Worm (Caenorhabditis elegans) whole organism, L4 larva: ENCODE measurements around the gene str-124.

Experiments
- F26F4.8 ChIP-seq: fragments of 200-800 bp; sonication (Bioruptor generic); conservative IDR thresholded peaks from 2 replicates; pipeline ENCODE4 v1.3.6; 2022; ENCODE audit warnings: missing genetic modification characterization, missing compliant biosample characterization
- F49E8.2 ChIP-seq: sonication (generic microtip); optimal IDR thresholded peaks from 2 replicates; lab custom pipeline; 2016; ENCODE audit warnings: missing compliant biosample characterization, mild to moderate bottlenecking, missing genetic modification characterization, borderline replicate concordance
- Y105C5A.15 ChIP-seq: fragments of 200-800 bp; sonication (Bioruptor generic); IDR thresholded peaks from 2 replicates; pipeline ENCODE4 v1.3.6; 2022; ENCODE audit warnings: missing genetic modification characterization, missing compliant biosample characterization
- ZK337.2 ChIP-seq: fragments of 200-800 bp; sonication (Bioruptor generic); IDR thresholded peaks from 2 replicates; pipeline ENCODE4 v1.3.6; 2022; ENCODE audit warnings: missing genetic modification reagents, missing genetic modification characterization, missing compliant biosample characterization
- aha-1 ChIP-seq: fragments of 150-350 bp; peaks from one replicate; lab custom pipeline; 2014; ENCODE audit warnings: missing biosample characterization, missing genetic modification characterization
- ama-1 ChIP-seq: fragments of 150-350 bp; optimal IDR thresholded peaks from 2 replicates; lab custom pipeline; 2014; ENCODE audit warnings: inconsistent platforms, mixed read lengths
- ceh-28 ChIP-seq: fragments of 150-350 bp; optimal IDR thresholded peaks from 2 replicates; lab custom pipeline; 2014; ENCODE audit warnings: missing biosample characterization, missing genetic modification reagents, missing genetic modification characterization
- ceh-44 ChIP-seq: fragments of 200-800 bp; sonication (Bioruptor generic); IDR thresholded peaks from 2 replicates; pipeline ENCODE4 v1.3.6; 2022; ENCODE audit warnings: missing genetic modification reagents, missing genetic modification characterization, missing compliant biosample characterization
- ceh-62 ChIP-seq: sonication (generic microtip); optimal IDR thresholded peaks from 2 replicates; lab custom pipeline; 2017; ENCODE audit warnings: missing biosample characterization, missing genetic modification characterization
- ctbp-1 ChIP-seq: fragments of 200-800 bp; sonication (Bioruptor generic); IDR thresholded peaks from 2 replicates; pipeline ENCODE4 v1.3.6; 2022; ENCODE audit warnings: missing genetic modification reagents, missing genetic modification characterization, missing compliant biosample characterization
- daf-16 ChIP-seq, 3 experiments: sonication (generic microtip); optimal IDR thresholded peaks; 2 replicates each; lab custom pipeline; 2016 to 2017; ENCODE audit warnings: missing genetic modification characterization in 3 of 3, missing genetic modification reagents in 3 of 3, mild to moderate bottlenecking in 2 of 3, missing compliant biosample characterization in 2 of 3, missing biosample characterization in 1 of 3, moderate library complexity in 1 of 3
- daf-19 ChIP-seq: fragments of 200-800 bp; sonication (Bioruptor generic); conservative IDR thresholded peaks from 2 replicates; pipeline ENCODE4 v1.3.6; 2022; ENCODE audit warnings: missing genetic modification characterization, missing compliant biosample characterization
- dmd-6 ChIP-seq: fragments of 200-800 bp; sonication (Bioruptor generic); IDR thresholded peaks from 2 replicates; pipeline ENCODE4 v1.3.6; 2022; ENCODE audit warnings: missing genetic modification reagents, missing genetic modification characterization, missing compliant biosample characterization
- dmd-9 ChIP-seq: fragments of 200-800 bp; sonication (Bioruptor generic); IDR thresholded peaks from 2 replicates; pipeline ENCODE4 v1.3.6; 2022; ENCODE audit warnings: missing genetic modification reagents, missing genetic modification characterization, missing compliant biosample characterization
- dve-1 ChIP-seq: sonication (generic microtip); optimal IDR thresholded peaks from 2 replicates; lab custom pipeline; 2017; ENCODE audit warnings: antibody characterized with exemption, mild to moderate bottlenecking, missing genetic modification characterization, missing compliant biosample characterization; ENCODE audit not compliant: insufficient read depth
- hlh-11 ChIP-seq: fragments of 200-800 bp; sonication (Bioruptor generic); optimal IDR thresholded peaks from 2 replicates; lab custom pipeline; 2018; ENCODE audit warnings: mild to moderate bottlenecking, missing genetic modification characterization, missing compliant biosample characterization
- hlh-30 ChIP-seq: sonication (generic microtip); optimal IDR thresholded peaks from 2 replicates; lab custom pipeline; 2017; ENCODE audit warnings: antibody characterized with exemption, mild to moderate bottlenecking, missing genetic modification characterization, missing compliant biosample characterization; ENCODE audit not compliant: insufficient read depth
- hmg-1.1 ChIP-seq: fragments of 200-800 bp; sonication (Bioruptor generic); IDR thresholded peaks from 2 replicates; pipeline ENCODE4 v1.3.6; 2022; ENCODE audit warnings: missing genetic modification reagents, missing genetic modification characterization, missing compliant biosample characterization
- lin-29 ChIP-seq: fragments of 200-800 bp; sonication (Bioruptor generic); IDR thresholded peaks from 2 replicates; pipeline ENCODE4 v1.3.6; 2022; ENCODE audit warnings: missing genetic modification reagents, missing genetic modification characterization, missing compliant biosample characterization
- lin-39 ChIP-seq: fragments of 150-350 bp; optimal IDR thresholded peaks from 2 replicates; lab custom pipeline; 2014; ENCODE audit warnings: missing biosample characterization, missing genetic modification reagents, missing genetic modification characterization
- lir-3 ChIP-seq: sonication (generic microtip); optimal IDR thresholded peaks from 2 replicates; lab custom pipeline; 2016; ENCODE audit warnings: mild to moderate bottlenecking, missing genetic modification characterization, missing compliant biosample characterization
- lsy-2 ChIP-seq, 2 experiments: fragments of 150-350 bp in 1 of 2; sonication (generic microtip) in 1 of 2; optimal IDR thresholded peaks; 2 replicates each; lab custom pipeline; 2014 to 2017; ENCODE audit warnings: missing biosample characterization in 2 of 2, missing genetic modification characterization in 2 of 2
- mxl-3 ChIP-seq: fragments of 200-800 bp; sonication (Bioruptor generic); optimal IDR thresholded peaks from 2 replicates; lab custom pipeline; 2018; ENCODE audit warnings: mild to moderate bottlenecking, missing genetic modification characterization, missing compliant biosample characterization
- nhr-102 ChIP-seq: sonication (generic microtip); optimal IDR thresholded peaks from 2 replicates; lab custom pipeline; 2016; ENCODE audit warnings: mild to moderate bottlenecking, missing genetic modification characterization, moderate library complexity, missing compliant biosample characterization
- nhr-28 ChIP-seq: fragments of 150-350 bp; optimal IDR thresholded peaks from 2 replicates; lab custom pipeline; 2014; ENCODE audit warnings: missing biosample characterization, missing genetic modification characterization
- nhr-41 ChIP-seq: fragments of 200-800 bp; sonication (Bioruptor generic); IDR thresholded peaks from 2 replicates; pipeline ENCODE4 v1.3.6; 2022; ENCODE audit warnings: missing genetic modification reagents, missing genetic modification characterization, missing compliant biosample characterization
- nhr-48 ChIP-seq: sonication (generic microtip); optimal IDR thresholded peaks from 2 replicates; lab custom pipeline; 2016; ENCODE audit warnings: mild to moderate bottlenecking, missing genetic modification characterization, missing compliant biosample characterization
- nhr-77 ChIP-seq: fragments of 150-350 bp; optimal IDR thresholded peaks from 2 replicates; lab custom pipeline; 2014; ENCODE audit warnings: missing biosample characterization, missing genetic modification characterization
- php-3 ChIP-seq: fragments of 200-800 bp; sonication (Bioruptor generic); IDR thresholded peaks from 2 replicates; pipeline ENCODE4 v1.3.6; 2022; ENCODE audit warnings: missing genetic modification reagents, missing genetic modification characterization, missing compliant biosample characterization
- pqm-1 ChIP-seq: sonication (generic microtip); optimal IDR thresholded peaks from 2 replicates; lab custom pipeline; 2017; ENCODE audit warnings: missing biosample characterization, missing genetic modification characterization
- snpc-1.2 ChIP-seq: fragments of 200-800 bp; sonication (Bioruptor generic); IDR thresholded peaks from 2 replicates; pipeline ENCODE4 v1.3.6; 2022; ENCODE audit warnings: missing genetic modification reagents, missing genetic modification characterization, missing compliant biosample characterization
- spr-1 ChIP-seq: sonication (generic microtip); optimal IDR thresholded peaks from 2 replicates; lab custom pipeline; 2016; ENCODE audit warnings: mild to moderate bottlenecking, missing genetic modification characterization, missing compliant biosample characterization
- tag-97 ChIP-seq: fragments of 200-800 bp; sonication (Bioruptor generic); IDR thresholded peaks from 2 replicates; pipeline ENCODE4 v1.3.6; 2022; ENCODE audit warnings: missing genetic modification characterization, missing compliant biosample characterization
- unc-130 ChIP-seq: sonication (generic microtip); optimal IDR thresholded peaks from 2 replicates; lab custom pipeline; 2016; ENCODE audit warnings: missing genetic modification reagents, missing genetic modification characterization, missing compliant biosample characterization
- unc-39 ChIP-seq: sonication (generic microtip); optimal IDR thresholded peaks from 2 replicates; lab custom pipeline; 2017; ENCODE audit warnings: missing biosample characterization, missing genetic modification characterization
- unc-62 ChIP-seq, 3 experiments: fragments of 150-350 bp in 1 of 3; sonication (generic microtip); optimal IDR thresholded peaks in 2 of 3; peaks in 1 of 3; 1 replicate in 1 of 3; 2 replicates in 2 of 3; lab custom pipeline; 2014 to 2017; ENCODE audit warnings: missing biosample characterization in 3 of 3, missing genetic modification characterization in 3 of 3, missing genetic modification reagents in 3 of 3, missing genotype in 1 of 3
- vab-7 ChIP-seq: fragments of 200-800 bp; sonication (Bioruptor generic); IDR thresholded peaks from 2 replicates; pipeline ENCODE4 v1.3.6; 2022; ENCODE audit warnings: missing genetic modification reagents, missing genetic modification characterization, missing compliant biosample characterization
- zfp-3 ChIP-seq: fragments of 200-800 bp; sonication (Bioruptor generic); conservative IDR thresholded peaks from 2 replicates; pipeline ENCODE4 v1.3.6; 2022; ENCODE audit warnings: missing genetic modification reagents, missing genetic modification characterization, missing compliant biosample characterization
- ztf-7 ChIP-seq: fragments of 150-350 bp; optimal IDR thresholded peaks from 2 replicates; lab custom pipeline; 2014; ENCODE audit warnings: missing biosample characterization, missing genetic modification characterization

Gene str-124

ce11 chrX:12806926-12807325, 19.2 kb downstream of the str-124 start:
- TF ChIP-seq dmd-6 (GFP tag; lab: Robert Waterston, UW) (peak; percentile 50; the same call in 1 of the 2 replicates), dve-1 (tag; lab: Kevin White, UChicago) (peak; percentile 49), lin-39 (tag; lab: Kevin White, UChicago) (no peak), pqm-1 (tag; lab: Kevin White, UChicago) (peak; percentile 83), nhr-28 (tag; lab: Kevin White, UChicago) (peak; percentile 73), tag-97 (GFP tag; lab: Robert Waterston, UW) (no peak), daf-16 (GFP tag; optimal IDR thresholded peaks at IDR 0.05; lab: Kevin White, UChicago) (no peak), daf-16 (tag; optimal IDR thresholded peaks at IDR 0.05; lab: Kevin White, UChicago) (peak; percentile 75), daf-19 (GFP tag; lab: Robert Waterston, UW) (no peak), ceh-62 (tag; lab: Kevin White, UChicago) (no peak), hlh-11 (tag; lab: Kevin White, UChicago) (peak; percentile 31), nhr-77 (tag; lab: Kevin White, UChicago) (peak; percentile 75), aha-1 (tag; lab: Kevin White, UChicago) (peak; percentile 6), php-3 (GFP tag; lab: Robert Waterston, UW) (peak; percentile 87)

ce11 chrX:12808085-12808922, 20.6 kb downstream of the str-124 start, which contains the start of gene nhr-27:
Gene nhr-27, minus strand, starts transcription at chrX:12808318.
- TF ChIP-seq nhr-41 (no peak), lsy-2 (tag; optimal IDR thresholded peaks at IDR 0.05; lab: Kevin White, UChicago) (no peak), dmd-9 (no peak), hmg-1.1 (GFP tag; lab: Robert Waterston, UW) (no peak), snpc-1.2 (GFP tag; lab: Robert Waterston, UW) (no peak), unc-39 (tag; lab: Kevin White, UChicago) (no peak), ama-1 (no peak), F26F4.8 (GFP tag; lab: Robert Waterston, UW) (no peak), ceh-44 (GFP tag; lab: Robert Waterston, UW) (no peak), dmd-6 (GFP tag; lab: Robert Waterston, UW) (peak; percentile 27), mxl-3 (GFP tag; lab: Kevin White, UChicago) (no peak), ceh-28 (tag; lab: Kevin White, UChicago) (no peak), unc-62 (GFP tag; optimal IDR thresholded peaks at IDR 0.05 in 1 of 2; lab: Kevin White, UChicago) (peak in 1 of 2 experiments; percentile 91), unc-62 (tag; optimal IDR thresholded peaks at IDR 0.05; lab: Kevin White, UChicago) (no peak), ctbp-1 (GFP tag; lab: Robert Waterston, UW) (no peak), lir-3 (tag; lab: Kevin White, UChicago) (no peak), unc-130 (GFP tag; lab: Kevin White, UChicago) (no peak), nhr-48 (tag; lab: Kevin White, UChicago) (no peak), Y105C5A.15 (GFP tag; lab: Robert Waterston, UW) (no peak), hlh-30 (tag; lab: Kevin White, UChicago) (peak; percentile 19), zfp-3 (GFP tag; lab: Robert Waterston, UW) (no peak), php-3 (GFP tag; lab: Robert Waterston, UW) (no peak), lin-39 (tag; lab: Kevin White, UChicago) (no peak), aha-1 (tag; lab: Kevin White, UChicago) (peak; percentile 71), ZK337.2 (GFP tag; lab: Robert Waterston, UW) (no peak), lin-29 (GFP tag; lab: Robert Waterston, UW) (no peak), spr-1 (tag; lab: Kevin White, UChicago) (no peak), F49E8.2 (no peak), vab-7 (GFP tag; lab: Robert Waterston, UW) (no peak), ztf-7 (tag; lab: Kevin White, UChicago) (no peak), nhr-102 (no peak)
